Fruit fly (Drosophila melanogaster): Measurements from ENCODE around the gene CG14456.
"Not testable (repeated sequence)": the region's sequence is repeated elsewhere in the genome, so short reads cannot be mapped to it uniquely, and the experiment has no call there.

The CG14456 gene

DNA sequence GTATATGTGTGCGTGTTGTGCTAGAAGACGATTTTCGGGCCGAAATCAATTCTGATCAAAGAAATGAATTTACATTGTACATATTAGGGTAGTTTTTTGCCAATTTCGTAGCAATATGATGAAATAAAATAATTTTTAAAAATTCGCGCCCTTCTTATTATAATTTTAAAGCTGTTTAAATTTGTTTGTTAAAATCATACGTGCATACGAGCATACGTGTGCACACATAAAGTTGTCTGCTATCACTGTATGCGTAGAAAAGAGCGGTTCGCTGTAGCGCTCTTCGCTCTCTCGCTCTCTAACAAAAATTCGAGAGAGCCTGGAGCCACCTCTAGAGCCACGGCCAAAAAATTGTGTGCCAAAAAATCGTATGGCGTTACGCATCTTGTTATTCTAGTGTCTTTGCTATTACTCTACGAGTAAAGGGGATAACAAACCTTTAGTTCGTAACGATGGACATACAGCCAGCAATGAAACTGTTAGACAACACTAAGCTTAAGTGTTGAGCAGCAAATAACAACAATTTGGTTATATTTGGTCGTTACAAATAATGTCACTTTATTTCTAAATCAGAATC, 33.8 kb downstream of the CG14456 start, which contains the start of gene mael:
Gene mael (plus strand): TSS at position 510 of the 577 bp plus-strand sequence.
- not testable (repeated sequence) for TF ChIP-seq fru (GFP tag; optimal IDR thresholded peaks at IDR 0.05); Vsx2 (GFP tag; optimal IDR thresholded peaks at IDR 0.05; ENCODE audit: partially characterized antibody); dmrt93B (GFP tag; optimal IDR thresholded peaks at IDR 0.05)

dm6 chr3L:22721991-22722390, 35.0 kb downstream of the CG14456 start, which contains the start of gene CG14451:
TSS of gene CG14451 (minus strand) at chr3L:22722091.
- TF ChIP-seq Abd-B (GFP tag; optimal IDR thresholded peaks at IDR 0.05) (no peak), Dif (GFP tag; optimal IDR thresholded peaks at IDR 0.05; ENCODE audit: partially characterized antibody) (no peak), Hr83 (GFP tag; optimal IDR thresholded peaks at IDR 0.05; ENCODE audit: poor library complexity, severe bottlenecking) (no peak), psq (GFP tag; optimal IDR thresholded peaks at IDR 0.05) (no peak), tai (GFP tag; optimal IDR thresholded peaks at IDR 0.05) (no peak), Vsx2 (GFP tag; optimal IDR thresholded peaks at IDR 0.05; ENCODE audit: partially characterized antibody) (no peak), dmrt93B (GFP tag; optimal IDR thresholded peaks at IDR 0.05) (no peak), HLH106 (tag; optimal IDR thresholded peaks at IDR 0.05) (no peak), foxo (GFP tag; optimal IDR thresholded peaks at IDR 0.05) (no peak), Sp1 (GFP tag; optimal IDR thresholded peaks at IDR 0.05) (no peak), jim (GFP tag; optimal IDR thresholded peaks at IDR 0.05) (no peak), ey (GFP tag; optimal IDR thresholded peaks at IDR 0.05) (no peak), woc (GFP tag; optimal IDR thresholded peaks at IDR 0.05) (no peak)

dm6 chr3L:22724046-22724771, 37.2 kb downstream of the CG14456 start:
- TF ChIP-seq Hr83 (GFP tag; optimal IDR thresholded peaks at IDR 0.05; ENCODE audit: poor library complexity, severe bottlenecking) (no peak), ey (GFP tag; optimal IDR thresholded peaks at IDR 0.05) (no peak), CG9705 (GFP tag; optimal IDR thresholded peaks at IDR 0.05) (no peak), brk (GFP tag; optimal IDR thresholded peaks at IDR 0.05) (no peak), HLH106 (tag; optimal IDR thresholded peaks at IDR 0.05) (no peak), CrebA (GFP tag; optimal IDR thresholded peaks at IDR 0.05; ENCODE audit: borderline replicate concordance) (no peak), N (GFP tag; optimal IDR thresholded peaks at IDR 0.05) (no peak), tai (GFP tag; optimal IDR thresholded peaks at IDR 0.05) (no peak), Mio (GFP tag; optimal IDR thresholded peaks at IDR 0.05) (no peak), dsf (GFP tag; optimal IDR thresholded peaks at IDR 0.05; ENCODE audit: borderline replicate concordance) (no peak), usp (GFP tag; optimal IDR thresholded peaks at IDR 0.05) (no peak), Sp1 (GFP tag; optimal IDR thresholded peaks at IDR 0.05) (no peak), Jra (GFP tag; optimal IDR thresholded peaks at IDR 0.05) (no peak), sage (GFP tag; optimal IDR thresholded peaks at IDR 0.05) (no peak), psq (GFP tag; optimal IDR thresholded peaks at IDR 0.05) (no peak), Myc (optimal IDR thresholded peaks at IDR 0.05) (no peak), lola (GFP tag; optimal IDR thresholded peaks at IDR 0.05) (no peak), fru (GFP tag; optimal IDR thresholded peaks at IDR 0.05) (no peak), h (GFP tag; optimal IDR thresholded peaks at IDR 0.05) (no peak), CG32264 (GFP tag; optimal IDR thresholded peaks at IDR 0.05) (no peak)

DNA sequence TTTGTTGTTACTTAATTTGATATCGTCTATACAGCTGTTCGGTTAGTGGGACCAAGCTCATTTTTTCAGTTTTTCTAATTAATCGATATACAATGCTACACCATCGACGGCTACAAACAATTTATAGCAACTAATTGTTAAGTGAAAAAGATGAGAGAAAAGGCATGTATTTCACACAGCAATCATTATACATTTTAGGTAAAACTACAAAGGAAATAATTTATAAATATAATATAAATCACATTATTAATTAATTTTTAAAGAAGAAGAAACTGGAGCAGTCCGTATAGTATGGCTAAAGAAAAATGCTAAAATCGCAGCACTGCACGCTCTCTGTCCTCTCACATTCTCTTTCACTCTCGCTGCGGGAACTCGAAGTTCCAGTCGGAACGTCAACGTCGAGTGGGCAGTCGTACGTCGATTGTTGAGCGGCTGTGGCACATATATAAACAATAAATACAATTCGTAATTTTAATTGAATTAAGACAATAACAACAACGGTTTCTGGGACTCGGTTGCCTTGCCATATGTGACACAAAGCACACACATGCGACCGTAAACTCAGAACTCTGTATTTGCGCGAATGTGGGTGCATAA, 40.8 kb downstream of the CG14456 start, which contains the start of the genes CG14450 and CG11367:
Gene CG14450 (minus strand): TSS at position 51 of the 597 bp plus-strand sequence.
Gene CG11367 (plus strand): TSS at position 373 of the 597 bp plus-strand sequence.
- no peak for TF ChIP-seq jim (GFP tag; optimal IDR thresholded peaks at IDR 0.05)
- no peak for TF ChIP-seq rgr (GFP tag; optimal IDR thresholded peaks at IDR 0.05)
- peak; percentile 79 for TF ChIP-seq Vsx2 (GFP tag; optimal IDR thresholded peaks at IDR 0.05; ENCODE audit: partially characterized antibody)
- TF ChIP-seq Rel (GFP tag; optimal IDR thresholded peaks at IDR 0.05): no peak
- peak; percentile 33 for TF ChIP-seq Rel (tag; optimal IDR thresholded peaks at IDR 0.05)
- TF ChIP-seq brk (GFP tag; optimal IDR thresholded peaks at IDR 0.05): no peak
- no peak for TF ChIP-seq Hnf4 (GFP tag; optimal IDR thresholded peaks at IDR 0.05)
- no peak for TF ChIP-seq OdsH (GFP tag; optimal IDR thresholded peaks at IDR 0.05)
- TF ChIP-seq sage (GFP tag; optimal IDR thresholded peaks at IDR 0.05): peak; percentile 35
- TF ChIP-seq Sp1 (GFP tag; optimal IDR thresholded peaks at IDR 0.05): no peak
- no peak for TF ChIP-seq N (GFP tag; optimal IDR thresholded peaks at IDR 0.05)
- no peak for TF ChIP-seq lola (GFP tag; optimal IDR thresholded peaks at IDR 0.05)
- no peak for TF ChIP-seq dmrt93B (GFP tag; optimal IDR thresholded peaks at IDR 0.05)
- TF ChIP-seq dsf (GFP tag; optimal IDR thresholded peaks at IDR 0.05; ENCODE audit: borderline replicate concordance): no peak
- no peak for TF ChIP-seq Jra (GFP tag; optimal IDR thresholded peaks at IDR 0.05)
- TF ChIP-seq Myc (optimal IDR thresholded peaks at IDR 0.05): peak; percentile 95
- TF ChIP-seq CrebA (GFP tag; optimal IDR thresholded peaks at IDR 0.05; ENCODE audit: borderline replicate concordance): no peak
- no peak for TF ChIP-seq Dfd (GFP tag; optimal IDR thresholded peaks at IDR 0.05)
- TF ChIP-seq pan (optimal IDR thresholded peaks at IDR 0.05): no peak
- no peak for TF ChIP-seq GATAd (GFP tag; optimal IDR thresholded peaks at IDR 0.05)
- TF ChIP-seq psq (GFP tag; optimal IDR thresholded peaks at IDR 0.05): no peak
- no peak for TF ChIP-seq Mio (GFP tag; optimal IDR thresholded peaks at IDR 0.05)
- peak; percentile 33 for TF ChIP-seq Hr83 (GFP tag; optimal IDR thresholded peaks at IDR 0.05; ENCODE audit: poor library complexity, severe bottlenecking)
- TF ChIP-seq HLH106 (tag; optimal IDR thresholded peaks at IDR 0.05): peak; percentile 30
- no peak for TF ChIP-seq sv (GFP tag; optimal IDR thresholded peaks at IDR 0.05)
- TF ChIP-seq Dif (GFP tag; optimal IDR thresholded peaks at IDR 0.05; ENCODE audit: partially characterized antibody): peak; percentile 74
- TF ChIP-seq dl (GFP tag; optimal IDR thresholded peaks at IDR 0.05; ENCODE audit: insufficient read depth in 1 of 2, partially characterized antibody in 2 of 2): peak; percentile 2 to 55
- no peak for TF ChIP-seq tai (GFP tag; optimal IDR thresholded peaks at IDR 0.05)
- no peak for TF ChIP-seq ey (GFP tag; optimal IDR thresholded peaks at IDR 0.05)
- no peak for TF ChIP-seq Abd-B (GFP tag; optimal IDR thresholded peaks at IDR 0.05)

Measured in whole organism, wandering third instar larva.